Worm (Caenorhabditis elegans) whole organism, L4 larva: ENCODE data around the gene cup-15.

Experiments
- ctbp-1 ChIP-seq: fragments of 200-800 bp; sonication (Bioruptor generic); IDR thresholded peaks from 2 replicates; pipeline ENCODE4 v1.3.6; 2022; ENCODE audit warnings: missing genetic modification reagents, missing genetic modification characterization, missing compliant biosample characterization
- daf-8 ChIP-seq: fragments of 200-800 bp; sonication (Bioruptor generic); IDR thresholded peaks from 2 replicates; pipeline ENCODE4 v1.3.6; 2022; ENCODE audit warnings: missing genetic modification characterization, missing compliant biosample characterization
- dmd-9 ChIP-seq: fragments of 200-800 bp; sonication (Bioruptor generic); IDR thresholded peaks from 2 replicates; pipeline ENCODE4 v1.3.6; 2022; ENCODE audit warnings: missing genetic modification reagents, missing genetic modification characterization, missing compliant biosample characterization
- fkh-10 ChIP-seq: fragments of 150-350 bp; optimal IDR thresholded peaks from 2 replicates; lab custom pipeline; 2014; ENCODE audit warnings: missing biosample characterization, missing genetic modification reagents, missing genetic modification characterization
- fos-1 ChIP-seq: fragments of 150-350 bp; optimal IDR thresholded peaks from 2 replicates; lab custom pipeline; 2014; ENCODE audit warnings: missing biosample characterization, missing genetic modification characterization
- hlh-11 ChIP-seq: fragments of 200-800 bp; sonication (Bioruptor generic); optimal IDR thresholded peaks from 2 replicates; lab custom pipeline; 2018; ENCODE audit warnings: mild to moderate bottlenecking, missing genetic modification characterization, missing compliant biosample characterization
- hlh-30 ChIP-seq: sonication (generic microtip); optimal IDR thresholded peaks from 2 replicates; lab custom pipeline; 2017; ENCODE audit warnings: antibody characterized with exemption, mild to moderate bottlenecking, missing genetic modification characterization, missing compliant biosample characterization; ENCODE audit not compliant: insufficient read depth
- lsy-2 ChIP-seq, 2 experiments: fragments of 150-350 bp in 1 of 2; sonication (generic microtip) in 1 of 2; optimal IDR thresholded peaks; 2 replicates each; lab custom pipeline; 2014 to 2017; ENCODE audit warnings: missing biosample characterization in 2 of 2, missing genetic modification characterization in 2 of 2
- nhr-111 ChIP-seq: fragments of 200-800 bp; sonication (Bioruptor generic); optimal IDR thresholded peaks from 2 replicates; lab custom pipeline; 2018; ENCODE audit warnings: mild to moderate bottlenecking, missing genetic modification characterization, missing compliant biosample characterization
- nhr-6 ChIP-seq: fragments of 150-350 bp; optimal IDR thresholded peaks from 2 replicates; lab custom pipeline; 2014; ENCODE audit warnings: missing biosample characterization, missing genetic modification characterization
- nhr-76 ChIP-seq: fragments of 150-350 bp; optimal IDR thresholded peaks from 2 replicates; lab custom pipeline; 2014; ENCODE audit warnings: missing biosample characterization, missing genetic modification characterization
- zfp-3 ChIP-seq: fragments of 200-800 bp; sonication (Bioruptor generic); conservative IDR thresholded peaks from 2 replicates; pipeline ENCODE4 v1.3.6; 2022; ENCODE audit warnings: missing genetic modification reagents, missing genetic modification characterization, missing compliant biosample characterization
- ztf-11 ChIP-seq: fragments of 150-350 bp; optimal IDR thresholded peaks from 2 replicates; lab custom pipeline; 2014; ENCODE audit warnings: missing biosample characterization, missing genetic modification characterization

DNA sequence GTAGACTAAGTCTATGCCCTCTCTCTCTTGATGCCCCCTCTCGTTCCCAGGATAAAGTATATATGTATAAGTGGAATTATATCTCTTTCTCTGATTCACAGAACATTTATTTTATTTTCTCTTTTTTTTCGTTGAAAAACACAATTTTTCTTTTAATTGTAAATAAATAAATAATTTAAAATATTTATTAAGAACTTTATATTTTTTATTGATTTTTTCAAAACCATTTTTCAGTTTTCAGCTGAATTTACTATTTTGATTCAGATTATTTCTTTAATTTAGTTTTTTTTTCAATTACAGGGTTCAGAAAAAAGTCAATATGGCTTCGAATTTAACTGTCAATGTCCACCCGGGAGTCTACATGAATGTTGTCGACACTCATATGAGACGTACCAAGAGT lies 21.5 kb upstream of the cup-15 start, which contains the start of gene eif-3.F:
- TF ChIP-seq daf-8 = no peak
- TF ChIP-seq hlh-11 (tag; lab: Kevin White, UChicago) = no peak
- TF ChIP-seq lsy-2 (tag; optimal IDR thresholded peaks at IDR 0.05; lab: Kevin White, UChicago) = no peak
- no peak for TF ChIP-seq zfp-3 (GFP tag; lab: Robert Waterston, UW)
- TF ChIP-seq fos-1 = no peak
- no peak for TF ChIP-seq hlh-30 (tag; lab: Kevin White, UChicago)
- no peak for TF ChIP-seq ctbp-1 (GFP tag; lab: Robert Waterston, UW)
- no peak for TF ChIP-seq fkh-10 (GFP tag; lab: Kevin White, UChicago)
- no peak for TF ChIP-seq nhr-111 (GFP tag; lab: Kevin White, UChicago)
- no peak for TF ChIP-seq dmd-9 (GFP tag; lab: Robert Waterston, UW)
- no peak for TF ChIP-seq nhr-6 (tag; lab: Kevin White, UChicago)
- TF ChIP-seq nhr-76 (tag; lab: Kevin White, UChicago) = no peak
- no peak for TF ChIP-seq ztf-11 (tag; lab: Kevin White, UChicago)
